Worm (Caenorhabditis elegans) whole organism, L2 larva: ENCODE measurements around the gene F02H6.6.

ENCODE experiments used
- C34F6.9 ChIP-seq: fragments of 150-350 bp; optimal IDR thresholded peaks from 2 replicates; lab custom pipeline; 2014; ENCODE audit warnings: missing biosample characterization, missing genetic modification characterization
- F13H6.1 ChIP-seq: sonication (generic microtip); optimal IDR thresholded peaks from 2 replicates; lab custom pipeline; 2016; ENCODE audit warnings: missing genetic modification characterization, missing compliant biosample characterization
- Y55F3AM.14 ChIP-seq: fragments of 200-800 bp; sonication (Bioruptor generic); optimal IDR thresholded peaks from 2 replicates; lab custom pipeline; 2018; ENCODE audit warnings: mild to moderate bottlenecking, missing genetic modification characterization, missing compliant biosample characterization
- ZK546.5 ChIP-seq: sonication (generic microtip); optimal IDR thresholded peaks from 2 replicates; lab custom pipeline; 2017; ENCODE audit warnings: missing biosample characterization, missing genetic modification characterization
- alr-1 ChIP-seq: fragments of 150-350 bp; optimal IDR thresholded peaks from 2 replicates; lab custom pipeline; 2014; ENCODE audit warnings: missing biosample characterization, missing genetic modification characterization
- aly-2 ChIP-seq: fragments of 150-350 bp; optimal IDR thresholded peaks from 2 replicates; lab custom pipeline; 2014; ENCODE audit warnings: missing biosample characterization, missing genetic modification characterization
- ama-1 ChIP-seq: fragments of 150-350 bp; optimal IDR thresholded peaks from 2 replicates; lab custom pipeline; 2018; ENCODE audit warnings: inconsistent platforms
- blmp-1 ChIP-seq: sonication (generic microtip); optimal IDR thresholded peaks from 2 replicates; lab custom pipeline; 2017; ENCODE audit warnings: missing genetic modification characterization, mild to moderate bottlenecking, missing compliant biosample characterization, antibody characterized with exemption, moderate library complexity; ENCODE audit not compliant: insufficient read depth
- ceh-16 ChIP-seq: fragments of 150-350 bp; optimal IDR thresholded peaks from 2 replicates; lab custom pipeline; 2014; ENCODE audit warnings: missing biosample characterization, missing genetic modification characterization
- ceh-82 ChIP-seq: fragments of 150-350 bp; optimal IDR thresholded peaks from 2 replicates; lab custom pipeline; 2014; ENCODE audit warnings: missing biosample characterization, missing genetic modification characterization
- crh-2 ChIP-seq: sonication (generic microtip); optimal IDR thresholded peaks from 2 replicates; lab custom pipeline; 2017; ENCODE audit warnings: missing biosample characterization, missing genetic modification characterization
- dmd-4 ChIP-seq: sonication (generic microtip); optimal IDR thresholded peaks from 2 replicates; lab custom pipeline; 2017; ENCODE audit warnings: missing biosample characterization, missing genetic modification characterization
- egl-27 ChIP-seq: sonication (generic microtip); optimal IDR thresholded peaks from 3 replicates; lab custom pipeline; 2017; ENCODE audit warnings: missing biosample characterization, missing genetic modification reagents, missing genetic modification characterization
- elt-1 ChIP-seq: fragments of 150-350 bp; optimal IDR thresholded peaks from 2 replicates; lab custom pipeline; 2014; ENCODE audit warnings: missing biosample characterization, missing genetic modification characterization
- elt-3 ChIP-seq: sonication (generic microtip); optimal IDR thresholded peaks from 2 replicates; lab custom pipeline; 2017; ENCODE audit warnings: missing biosample characterization, missing genetic modification characterization
- fos-1 ChIP-seq: fragments of 150-350 bp; optimal IDR thresholded peaks from 2 replicates; lab custom pipeline; 2014; ENCODE audit warnings: missing biosample characterization, missing genetic modification characterization
- gmeb-1 ChIP-seq: fragments of 150-350 bp; optimal IDR thresholded peaks from 2 replicates; lab custom pipeline; 2014; ENCODE audit warnings: missing biosample characterization, missing genetic modification characterization
- lin-11 ChIP-seq: fragments of 150-350 bp; sonication (generic microtip); optimal IDR thresholded peaks from 2 replicates; lab custom pipeline; 2014; ENCODE audit warnings: missing biosample characterization, missing genetic modification characterization, inconsistent platforms, mixed read lengths
- lin-13 ChIP-seq: fragments of 150-350 bp; optimal IDR thresholded peaks from 2 replicates; lab custom pipeline; 2014; ENCODE audit warnings: missing biosample characterization, missing genetic modification reagents, missing genetic modification characterization
- lin-39 ChIP-seq: fragments of 150-350 bp; optimal IDR thresholded peaks from 2 replicates; lab custom pipeline; 2014; ENCODE audit warnings: missing biosample characterization, missing genetic modification reagents, missing genetic modification characterization
- lsy-2 ChIP-seq, 2 experiments: fragments of 150-350 bp in 1 of 2; sonication (generic microtip) in 1 of 2; optimal IDR thresholded peaks; 2 replicates each; lab custom pipeline; 2014 to 2017; ENCODE audit warnings: missing biosample characterization in 2 of 2, missing genetic modification characterization in 2 of 2
- mab-5 ChIP-seq: fragments of 150-350 bp; optimal IDR thresholded peaks from 2 replicates; lab custom pipeline; 2014; ENCODE audit warnings: missing biosample characterization, missing genetic modification characterization
- mbf-1 ChIP-seq: sonication (generic microtip); optimal IDR thresholded peaks from 2 replicates; lab custom pipeline; 2017; ENCODE audit warnings: missing biosample characterization, missing genetic modification characterization
- mdl-1 ChIP-seq, 2 experiments: fragments of 150-350 bp in 1 of 2; sonication (generic microtip) in 1 of 2; optimal IDR thresholded peaks; 2 replicates each; lab custom pipeline; 2017; ENCODE audit warnings: missing biosample characterization in 2 of 2, missing genetic modification characterization in 2 of 2
- nhr-10 ChIP-seq: sonication (generic microtip); optimal IDR thresholded peaks from 2 replicates; lab custom pipeline; 2017; ENCODE audit warnings: missing biosample characterization, missing genetic modification characterization
- nhr-11 ChIP-seq: fragments of 150-350 bp; optimal IDR thresholded peaks from 2 replicates; lab custom pipeline; 2014; ENCODE audit warnings: missing biosample characterization, missing genetic modification characterization
- nhr-12 ChIP-seq: fragments of 150-350 bp; optimal IDR thresholded peaks from 2 replicates; lab custom pipeline; 2014; ENCODE audit warnings: missing biosample characterization, missing genetic modification characterization
- nhr-129 ChIP-seq: fragments of 150-350 bp; optimal IDR thresholded peaks from 2 replicates; lab custom pipeline; 2014; ENCODE audit warnings: missing biosample characterization, missing genetic modification characterization
- nhr-21 ChIP-seq: fragments of 150-350 bp; optimal IDR thresholded peaks from 2 replicates; lab custom pipeline; 2014; ENCODE audit warnings: missing biosample characterization, missing genetic modification characterization
- nhr-23 ChIP-seq: fragments of 150-350 bp; optimal IDR thresholded peaks from 2 replicates; lab custom pipeline; 2014; ENCODE audit warnings: missing biosample characterization, missing genetic modification reagents, missing genetic modification characterization
- nhr-237 ChIP-seq: fragments of 150-350 bp; optimal IDR thresholded peaks from 2 replicates; lab custom pipeline; 2014; ENCODE audit warnings: missing biosample characterization, missing genetic modification characterization
- nhr-25 ChIP-seq: fragments of 150-350 bp; sonication (generic microtip); optimal IDR thresholded peaks from 3 replicates; lab custom pipeline; 2014; ENCODE audit warnings: missing biosample characterization, missing genetic modification characterization
- nhr-6 ChIP-seq: fragments of 150-350 bp; optimal IDR thresholded peaks from 2 replicates; lab custom pipeline; 2014; ENCODE audit warnings: missing biosample characterization, missing genetic modification characterization
- nhr-77 ChIP-seq: fragments of 150-350 bp; optimal IDR thresholded peaks from 2 replicates; lab custom pipeline; 2014; ENCODE audit warnings: missing biosample characterization, missing genetic modification characterization
- peb-1 ChIP-seq: fragments of 150-350 bp; optimal IDR thresholded peaks from 2 replicates; lab custom pipeline; 2014; ENCODE audit warnings: missing biosample characterization, missing genetic modification characterization
- sem-4 ChIP-seq: fragments of 150-350 bp; optimal IDR thresholded peaks from 2 replicates; lab custom pipeline; 2014; ENCODE audit warnings: missing biosample characterization, missing genetic modification reagents, missing genetic modification characterization
- skn-1 ChIP-seq: sonication (generic microtip); optimal IDR thresholded peaks from 2 replicates; lab custom pipeline; 2017; ENCODE audit warnings: missing biosample characterization, missing genetic modification characterization
- sma-3 ChIP-seq: sonication (generic microtip); optimal IDR thresholded peaks from 2 replicates; lab custom pipeline; 2016; ENCODE audit warnings: missing genetic modification reagents, missing genetic modification characterization, missing compliant biosample characterization
- sma-9 ChIP-seq, 2 experiments: fragments of 150-350 bp in 1 of 2; sonication (generic microtip) in 1 of 2; optimal IDR thresholded peaks; 2 replicates each; lab custom pipeline; 2014 to 2016; ENCODE audit warnings: missing genetic modification characterization in 2 of 2, mild to moderate bottlenecking in 1 of 2, missing biosample characterization in 1 of 2, missing compliant biosample characterization in 1 of 2, missing genetic modification reagents in 1 of 2, moderate library complexity in 1 of 2
- snpc-4 ChIP-seq: fragments of 150-350 bp; optimal IDR thresholded peaks from 2 replicates; lab custom pipeline; 2014; ENCODE audit warnings: missing biosample characterization, missing genetic modification characterization
- unc-39 ChIP-seq: fragments of 150-350 bp; optimal IDR thresholded peaks from 2 replicates; lab custom pipeline; 2014; ENCODE audit warnings: missing biosample characterization, missing genetic modification characterization
- unc-55 ChIP-seq: fragments of 150-350 bp; sonication (generic microtip); optimal IDR thresholded peaks from 3 replicates; lab custom pipeline; 2014; ENCODE audit warnings: missing biosample characterization, missing genetic modification reagents, missing genetic modification characterization
- unc-62 ChIP-seq: fragments of 150-350 bp; optimal IDR thresholded peaks from 2 replicates; lab custom pipeline; 2014; ENCODE audit warnings: missing biosample characterization, missing genetic modification reagents, missing genetic modification characterization
- zag-1 ChIP-seq: fragments of 150-350 bp; optimal IDR thresholded peaks from 2 replicates; lab custom pipeline; 2014; ENCODE audit warnings: missing biosample characterization, missing genetic modification characterization
- ztf-1 ChIP-seq: fragments of 200-800 bp; sonication (Bioruptor generic); conservative IDR thresholded peaks from 2 replicates; pipeline ENCODE4 v1.3.6; 2022; ENCODE audit warnings: missing genetic modification characterization, missing compliant biosample characterization
- ztf-11 ChIP-seq: sonication (generic microtip); optimal IDR thresholded peaks from 2 replicates; lab custom pipeline; 2017; ENCODE audit warnings: missing biosample characterization, missing genetic modification characterization
- ztf-4 ChIP-seq: fragments of 150-350 bp; optimal IDR thresholded peaks from 2 replicates; lab custom pipeline; 2014; ENCODE audit warnings: missing biosample characterization, missing genetic modification characterization

Gene F02H6.6

ce11 chrIV:14269932-14270331 is 39.2 kb upstream of the F02H6.6 start:
- TF ChIP-seq F13H6.1 (tag; lab: Kevin White, UChicago) (no peak), nhr-21 (tag; lab: Kevin White, UChicago) (no peak), ztf-11 (tag; lab: Kevin White, UChicago) (no peak), elt-3 (tag; lab: Kevin White, UChicago) (no peak), sma-3 (GFP tag; lab: Kevin White, UChicago) (no peak)

- TF ChIP-seq nhr-129 (tag; lab: Kevin White, UChicago) (peak; percentile 1), ztf-11 (tag; lab: Kevin White, UChicago) (no peak), unc-55 (GFP tag; lab: Kevin White, UChicago) (peak; percentile 6)
- TF ChIP-seq, all 48 proteins: peak for 2
These were observed 38.2 kb upstream of the F02H6.6 start for ce11 chrIV:14268882-14269281.

- TF ChIP-seq nhr-77 (tag; lab: Kevin White, UChicago) = no peak
- no peak for TF ChIP-seq nhr-237 (tag; lab: Kevin White, UChicago)
- no peak for TF ChIP-seq unc-62 (GFP tag; lab: Kevin White, UChicago)
- TF ChIP-seq C34F6.9 = peak; percentile 85
- TF ChIP-seq nhr-129 (tag; lab: Kevin White, UChicago) = peak; percentile 76
- TF ChIP-seq snpc-4 (tag; lab: Kevin White, UChicago) = no peak
- TF ChIP-seq sem-4 (tag; lab: Kevin White, UChicago) = no peak
- no peak for TF ChIP-seq ceh-82
- TF ChIP-seq crh-2 (tag; lab: Kevin White, UChicago) = peak; percentile 69
- no peak for TF ChIP-seq ztf-4 (tag; lab: Kevin White, UChicago)
- no peak for TF ChIP-seq nhr-23
- TF ChIP-seq lin-11 (tag; lab: Kevin White, UChicago) = no peak
- TF ChIP-seq peb-1 (tag; lab: Kevin White, UChicago) = no peak
- TF ChIP-seq aly-2 (tag; lab: Kevin White, UChicago) = no peak
- TF ChIP-seq lsy-2 (tag; optimal IDR thresholded peaks at IDR 0.05; lab: Kevin White, UChicago) = peak; percentile 19 to 71
- TF ChIP-seq nhr-6 (tag; lab: Kevin White, UChicago) = no peak
- no peak for TF ChIP-seq blmp-1 (tag; lab: Kevin White, UChicago)
- TF ChIP-seq sma-3 (GFP tag; lab: Kevin White, UChicago) = no peak
- no peak for TF ChIP-seq nhr-10 (tag; lab: Kevin White, UChicago)
- no peak for TF ChIP-seq unc-39 (tag; lab: Kevin White, UChicago)
- TF ChIP-seq unc-55 (GFP tag; lab: Kevin White, UChicago) = peak; percentile 92
- TF ChIP-seq lin-39 (tag; lab: Kevin White, UChicago) = no peak
- TF ChIP-seq Y55F3AM.14 = no peak
- TF ChIP-seq egl-27 (tag; lab: Kevin White, UChicago) = no peak
- TF ChIP-seq ceh-16 (tag; lab: Kevin White, UChicago) = no peak
- no peak for TF ChIP-seq ZK546.5
- no peak for TF ChIP-seq nhr-25 (tag; lab: Kevin White, UChicago)
- no peak for TF ChIP-seq mbf-1 (tag; lab: Kevin White, UChicago)
- no peak for TF ChIP-seq fos-1 (tag; lab: Kevin White, UChicago)
- no peak for TF ChIP-seq alr-1 (tag; lab: Kevin White, UChicago)
- peak; percentile 16 for TF ChIP-seq zag-1 (tag; lab: Kevin White, UChicago)
- no peak for TF ChIP-seq nhr-12 (tag; lab: Kevin White, UChicago)
- no peak for TF ChIP-seq mdl-1 (tag; optimal IDR thresholded peaks at IDR 0.05; lab: Kevin White, UChicago)
- TF ChIP-seq nhr-11 = no peak
- no peak for TF ChIP-seq nhr-21 (tag; lab: Kevin White, UChicago)
- no peak for TF ChIP-seq skn-1 (tag; lab: Kevin White, UChicago)
- no peak for TF ChIP-seq mab-5 (tag; lab: Kevin White, UChicago)
- TF ChIP-seq dmd-4 (tag; lab: Kevin White, UChicago) = no peak
- no peak for TF ChIP-seq ztf-11 (tag; lab: Kevin White, UChicago)
- TF ChIP-seq gmeb-1 (tag; lab: Kevin White, UChicago) = no peak
- no peak for TF ChIP-seq elt-3 (tag; lab: Kevin White, UChicago)
- no peak for TF ChIP-seq elt-1 (tag; lab: Kevin White, UChicago)
- no peak for TF ChIP-seq ztf-1
- no peak for TF ChIP-seq ama-1
- TF ChIP-seq sma-9 (GFP tag; optimal IDR thresholded peaks at IDR 0.05; lab: Kevin White, UChicago) = peak; percentile 64
- no peak for TF ChIP-seq sma-9 (tag; optimal IDR thresholded peaks at IDR 0.05; lab: Kevin White, UChicago)
- TF ChIP-seq F13H6.1 (tag; lab: Kevin White, UChicago) = peak; percentile 37
- no peak for TF ChIP-seq lin-13 (GFP tag; lab: Kevin White, UChicago)
These were observed 30.1 kb upstream of the F02H6.6 start for ce11 chrIV:14260761-14261160.
